Worm (Caenorhabditis elegans) whole organism, L4 larva: Measurements from ENCODE around the gene cmk-1.

ENCODE experiments used
- F44E2.7 ChIP-seq: fragments of 200-800 bp; sonication (Bioruptor generic); IDR thresholded peaks from 2 replicates; pipeline ENCODE4 v2.1.2; 2022; ENCODE audit warnings: missing genetic modification characterization, missing compliant biosample characterization
- ctbp-1 ChIP-seq: fragments of 200-800 bp; sonication (Bioruptor generic); IDR thresholded peaks from 2 replicates; pipeline ENCODE4 v1.3.6; 2022; ENCODE audit warnings: missing genetic modification reagents, missing genetic modification characterization, missing compliant biosample characterization
- dpl-1 ChIP-seq: fragments of 150-350 bp; optimal IDR thresholded peaks from 2 replicates; lab custom pipeline; 2014; ENCODE audit warnings: missing biosample characterization, missing genetic modification reagents, missing genetic modification characterization
- nhr-11 ChIP-seq: fragments of 150-350 bp; optimal IDR thresholded peaks from 2 replicates; lab custom pipeline; 2014; ENCODE audit warnings: missing biosample characterization, missing genetic modification characterization

DNA sequence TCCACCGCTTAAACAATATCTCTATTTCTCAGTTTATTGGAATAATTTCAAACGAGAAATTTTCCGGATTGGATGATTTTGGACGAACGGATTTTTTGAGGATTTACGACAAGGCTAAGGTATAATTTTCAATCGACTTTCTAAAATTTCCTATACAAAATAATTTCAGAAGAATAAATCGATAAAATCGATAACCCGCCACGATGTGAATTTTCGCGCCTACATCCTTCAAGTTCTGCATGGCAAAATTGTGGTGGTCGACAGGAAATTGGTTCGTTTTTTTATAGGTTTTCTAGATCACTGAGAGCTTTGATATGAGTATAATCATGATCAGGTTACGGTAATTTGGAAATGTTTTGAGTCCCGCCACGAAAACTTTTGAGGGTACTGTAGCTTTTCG lies 10.7 kb downstream of the cmk-1 start:
- TF ChIP-seq F44E2.7 (GFP tag; lab: Robert Waterston, UW) = no peak
- TF ChIP-seq nhr-11 = no peak
- TF ChIP-seq dpl-1 = no peak
- no peak for TF ChIP-seq ctbp-1
